Worm (Caenorhabditis elegans) whole organism, early embryonic: ENCODE results near the gene F52H3.6.

Experiments
- B0310.2 ChIP-seq: sonication (generic microtip); optimal IDR thresholded peaks from 2 replicates; lab custom pipeline; 2016; ENCODE audit warnings: mild to moderate bottlenecking, missing genetic modification characterization, missing compliant biosample characterization
- F13C5.2 ChIP-seq: sonication (generic microtip); optimal IDR thresholded peaks from 2 replicates; lab custom pipeline; 2017; ENCODE audit warnings: mild to moderate bottlenecking, missing genetic modification characterization, inconsistent platforms, missing compliant biosample characterization
- aly-1 ChIP-seq: sonication (generic microtip); optimal IDR thresholded peaks from 2 replicates; lab custom pipeline; 2016; ENCODE audit warnings: missing genetic modification characterization, missing compliant biosample characterization
- ama-1 ChIP-seq: fragments of 150-350 bp; optimal IDR thresholded peaks from 2 replicates; lab custom pipeline; 2014
- ceh-13 ChIP-seq: fragments of 200-800 bp; sonication (Bioruptor generic); optimal IDR thresholded peaks from 2 replicates; lab custom pipeline; 2018; ENCODE audit warnings: mild to moderate bottlenecking, missing genetic modification characterization, missing compliant biosample characterization
- ceh-36 ChIP-seq: sonication (generic microtip); optimal IDR thresholded peaks from 2 replicates; lab custom pipeline; 2016; ENCODE audit warnings: missing genetic modification characterization, inconsistent platforms, missing compliant biosample characterization
- ets-7 ChIP-seq: sonication (generic microtip); optimal IDR thresholded peaks from 2 replicates; lab custom pipeline; 2016; ENCODE audit warnings: missing genotype, missing genetic modification characterization, missing compliant biosample characterization
- flt-1 ChIP-seq: fragments of 200-800 bp; sonication (Bioruptor generic); IDR thresholded peaks from 2 replicates; pipeline ENCODE4 v1.3.6; 2022; ENCODE audit warnings: missing genetic modification characterization, missing compliant biosample characterization
- hmbx-1 ChIP-seq: sonication (generic microtip); optimal IDR thresholded peaks from 2 replicates; lab custom pipeline; 2016; ENCODE audit warnings: mild to moderate bottlenecking, missing genetic modification characterization, missing compliant biosample characterization
- hmg-4 ChIP-seq: fragments of 200-800 bp; sonication (Bioruptor generic); optimal IDR thresholded peaks from 2 replicates; lab custom pipeline; 2018; ENCODE audit warnings: mild to moderate bottlenecking, missing genetic modification characterization, missing compliant biosample characterization
- hnd-1 ChIP-seq: sonication (generic microtip); optimal IDR thresholded peaks from 2 replicates; lab custom pipeline; 2016; ENCODE audit warnings: missing genetic modification characterization, missing compliant biosample characterization
- pes-1 ChIP-seq: fragments of 200-800 bp; sonication (Bioruptor generic); IDR thresholded peaks from 2 replicates; pipeline ENCODE4 v1.3.6; 2022; ENCODE audit warnings: missing genetic modification reagents, missing genetic modification characterization, missing compliant biosample characterization
- scrt-1 ChIP-seq: fragments of 200-800 bp; sonication (Bioruptor generic); IDR thresholded peaks from 2 replicates; pipeline ENCODE4 v1.3.6; 2022; ENCODE audit warnings: missing genetic modification characterization, missing compliant biosample characterization
- sea-1 ChIP-seq: fragments of 200-800 bp; sonication (Bioruptor generic); conservative IDR thresholded peaks from 2 replicates; pipeline ENCODE4 v1.3.6; 2022; ENCODE audit warnings: missing genetic modification characterization, missing compliant biosample characterization
- tbx-11 ChIP-seq: fragments of 200-800 bp; sonication (Bioruptor generic); IDR thresholded peaks from 2 replicates; pipeline ENCODE4 v1.3.6; 2022; ENCODE audit warnings: missing genetic modification characterization, missing compliant biosample characterization
- tbx-37 ChIP-seq: fragments of 200-800 bp; sonication (Bioruptor generic); conservative IDR thresholded peaks from 2 replicates; pipeline ENCODE4 v1.3.6; 2022; ENCODE audit warnings: missing genetic modification reagents, missing genetic modification characterization, missing compliant biosample characterization
- tra-4 ChIP-seq: sonication (generic microtip); optimal IDR thresholded peaks from 2 replicates; lab custom pipeline; 2017; ENCODE audit warnings: missing genetic modification characterization, missing compliant biosample characterization

F52H3.6 gene

ce11 chrII:10034769-10035168 lies 6.5 kb upstream of the F52H3.6 start:
- TF ChIP-seq tbx-37 (GFP tag; lab: Robert Waterston, UW) (peak; percentile 49; the same call in 1 of the 2 replicates), pes-1 (peak; percentile 81), sea-1 (GFP tag; lab: Robert Waterston, UW) (peak; percentile 63; the same call in 1 of the 2 replicates), scrt-1 (peak; percentile 66; the same call in 1 of the 2 replicates), tbx-11 (GFP tag; lab: Robert Waterston, UW) (peak; percentile 77; the same call in 1 of the 2 replicates)

ce11 chrII:10033163-10033871 lies 5.1 kb upstream of the F52H3.6 start, which contains the start of gene mtcu-2:
Gene mtcu-2 (minus strand): TSS chrII:10033213.
- TF ChIP-seq flt-1 (GFP tag; lab: Robert Waterston, UW) (peak; percentile 76), F13C5.2 (peak; percentile 39), pes-1 (peak; percentile 91), scrt-1 (peak; percentile 81), tbx-37 (GFP tag; lab: Robert Waterston, UW) (peak; percentile 85), sea-1 (GFP tag; lab: Robert Waterston, UW) (peak; percentile 94), tbx-11 (GFP tag; lab: Robert Waterston, UW) (peak; percentile 79)

ce11 chrII:10029890-10030289 lies 1.7 kb upstream of the F52H3.6 start, which contains the start of gene ttc-36:
Gene ttc-36 (plus strand): TSS chrII:10030190.
- no peak for TF ChIP-seq F13C5.2
- TF ChIP-seq B0310.2 (tag; lab: Kevin White, UChicago): no peak
- no peak for TF ChIP-seq hnd-1 (tag; lab: Kevin White, UChicago)
- no peak for TF ChIP-seq flt-1 (GFP tag; lab: Robert Waterston, UW)
- TF ChIP-seq ceh-36 (tag; lab: Kevin White, UChicago): no peak
- TF ChIP-seq ceh-13 (GFP tag; lab: Kevin White, UChicago): no peak
- no peak for TF ChIP-seq tra-4
- TF ChIP-seq pes-1: no peak
- no peak for TF ChIP-seq sea-1 (GFP tag; lab: Robert Waterston, UW)
- TF ChIP-seq tbx-11 (GFP tag; lab: Robert Waterston, UW): no peak
- no peak for TF ChIP-seq hmbx-1 (tag; lab: Kevin White, UChicago)
- no peak for TF ChIP-seq ets-7
- TF ChIP-seq aly-1 (tag; lab: Kevin White, UChicago): no peak
- TF ChIP-seq scrt-1: no peak
- TF ChIP-seq ama-1 (lab: Kevin White, UChicago): no peak
- no peak for TF ChIP-seq tbx-37 (GFP tag; lab: Robert Waterston, UW)
- TF ChIP-seq hmg-4 (GFP tag; lab: Kevin White, UChicago): no peak

ce11 chrII:10029044-10029443 lies 822 bp upstream of the F52H3.6 start:
- TF ChIP-seq tbx-11 (GFP tag; lab: Robert Waterston, UW): no peak
- no peak for TF ChIP-seq ets-7
- TF ChIP-seq hmbx-1 (tag; lab: Kevin White, UChicago): no peak
- no peak for TF ChIP-seq tra-4
- no peak for TF ChIP-seq ama-1 (lab: Kevin White, UChicago)
- no peak for TF ChIP-seq F13C5.2
- TF ChIP-seq B0310.2 (tag; lab: Kevin White, UChicago): no peak
- no peak for TF ChIP-seq hmg-4 (GFP tag; lab: Kevin White, UChicago)
- no peak for TF ChIP-seq aly-1 (tag; lab: Kevin White, UChicago)
- TF ChIP-seq sea-1 (GFP tag; lab: Robert Waterston, UW): no peak
- no peak for TF ChIP-seq flt-1 (GFP tag; lab: Robert Waterston, UW)

ce11 chrII:10025059-10025458 lies 3.2 kb downstream of the F52H3.6 start:
- TF ChIP-seq tra-4: no peak
- TF ChIP-seq tbx-11 (GFP tag; lab: Robert Waterston, UW): no peak
- TF ChIP-seq ets-7: no peak
- TF ChIP-seq ceh-13 (GFP tag; lab: Kevin White, UChicago): no peak
- TF ChIP-seq F13C5.2: no peak
- no peak for TF ChIP-seq hnd-1 (tag; lab: Kevin White, UChicago)
- TF ChIP-seq tbx-37 (GFP tag; lab: Robert Waterston, UW): no peak
- TF ChIP-seq pes-1: no peak

DNA sequence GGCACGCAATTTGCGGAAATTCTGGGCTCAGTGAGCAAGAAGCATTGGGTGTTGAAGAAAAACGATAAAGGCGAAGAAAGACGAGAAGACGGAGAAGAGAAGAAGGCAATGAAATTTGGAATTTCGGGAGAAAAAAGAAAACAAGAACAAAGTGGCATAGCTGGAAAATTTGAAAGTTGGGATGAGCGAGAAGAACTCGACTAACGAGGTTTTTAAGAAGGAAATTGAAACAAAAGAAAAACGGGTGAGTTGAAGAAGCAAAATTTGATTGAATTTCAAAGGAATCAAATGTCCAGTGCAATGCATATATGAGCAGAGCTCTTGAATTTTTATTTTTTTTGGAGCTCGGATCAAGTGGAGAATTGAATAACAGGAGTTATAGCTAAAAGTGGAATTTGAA lies 6.5 kb downstream of the F52H3.6 start:
- TF ChIP-seq tbx-37 (GFP tag; lab: Robert Waterston, UW) (no peak), B0310.2 (tag; lab: Kevin White, UChicago) (no peak), hnd-1 (tag; lab: Kevin White, UChicago) (no peak), tbx-11 (GFP tag; lab: Robert Waterston, UW) (no peak), sea-1 (GFP tag; lab: Robert Waterston, UW) (no peak), hmbx-1 (tag; lab: Kevin White, UChicago) (no peak), pes-1 (no peak), ama-1 (lab: Kevin White, UChicago) (no peak), aly-1 (tag; lab: Kevin White, UChicago) (no peak), F13C5.2 (no peak), hmg-4 (GFP tag; lab: Kevin White, UChicago) (no peak), ceh-36 (tag; lab: Kevin White, UChicago) (no peak), ets-7 (no peak), flt-1 (GFP tag; lab: Robert Waterston, UW) (no peak), scrt-1 (no peak), tra-4 (no peak), ceh-13 (GFP tag; lab: Kevin White, UChicago) (no peak)

DNA sequence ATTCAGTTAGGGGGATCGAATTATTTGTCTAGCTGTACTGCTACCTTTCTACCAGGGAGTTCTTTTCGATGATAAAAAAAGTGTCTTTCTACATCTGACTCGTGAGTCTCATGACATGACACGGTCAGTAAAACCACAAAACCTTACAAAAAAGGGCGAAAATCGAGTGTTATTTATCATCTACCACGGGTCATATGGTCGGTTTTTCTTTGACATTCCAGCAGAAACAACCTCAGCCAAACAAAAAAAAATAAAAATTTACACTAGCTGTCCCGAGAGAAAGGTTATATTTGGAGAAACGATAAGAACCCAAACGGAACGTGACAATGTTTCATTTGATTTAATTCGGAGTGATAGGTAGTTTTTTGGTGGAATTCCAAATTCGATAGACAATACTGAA lies 8.6 kb downstream of the F52H3.6 start:
- TF ChIP-seq sea-1 (GFP tag; lab: Robert Waterston, UW): no peak

DNA sequence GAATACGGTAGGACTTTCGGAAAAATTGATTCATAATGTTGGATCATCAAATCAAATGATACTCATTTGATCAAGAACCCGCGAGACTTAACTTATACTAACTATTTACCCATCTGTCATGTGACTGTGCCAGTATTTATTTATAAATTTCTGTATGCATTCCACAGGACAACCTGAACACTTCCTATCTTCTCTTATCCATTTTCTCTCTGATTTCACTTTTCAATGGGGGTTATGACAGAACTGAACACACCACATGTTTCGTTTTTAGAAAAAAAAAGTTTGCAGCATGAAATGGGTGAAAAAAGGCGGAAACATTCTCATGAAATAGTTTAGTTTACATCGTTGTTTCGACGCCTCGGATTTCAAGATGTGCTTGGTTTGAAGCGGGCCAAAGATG lies 10.7 kb downstream of the F52H3.6 start:
- TF ChIP-seq ceh-36 (tag; lab: Kevin White, UChicago) (no peak), ama-1 (lab: Kevin White, UChicago) (no peak), B0310.2 (tag; lab: Kevin White, UChicago) (no peak), scrt-1 (no peak), ceh-13 (GFP tag; lab: Kevin White, UChicago) (no peak), hmbx-1 (tag; lab: Kevin White, UChicago) (no peak), F13C5.2 (no peak), pes-1 (no peak), hnd-1 (tag; lab: Kevin White, UChicago) (no peak), tbx-37 (GFP tag; lab: Robert Waterston, UW) (no peak), flt-1 (GFP tag; lab: Robert Waterston, UW) (no peak), tra-4 (no peak), aly-1 (tag; lab: Kevin White, UChicago) (no peak), hmg-4 (GFP tag; lab: Kevin White, UChicago) (no peak), sea-1 (GFP tag; lab: Robert Waterston, UW) (no peak), tbx-11 (GFP tag; lab: Robert Waterston, UW) (no peak), ets-7 (no peak)
